Fruit fly (Drosophila melanogaster): ENCODE measurements around the gene CG46525.

dm6 chr3L:17491646-17492045, 16.6 kb downstream of the CG46525 start:
- TF ChIP-seq Hnf4 (GFP tag; optimal IDR thresholded peaks at IDR 0.05) (no peak), psq (GFP tag; optimal IDR thresholded peaks at IDR 0.05) (no peak), pan (optimal IDR thresholded peaks at IDR 0.05) (no peak), Hr83 (GFP tag; optimal IDR thresholded peaks at IDR 0.05; ENCODE audit: poor library complexity, severe bottlenecking) (no peak), usp (GFP tag; optimal IDR thresholded peaks at IDR 0.05) (no peak), br (GFP tag; optimal IDR thresholded peaks at IDR 0.05) (no peak), sv (GFP tag; optimal IDR thresholded peaks at IDR 0.05) (no peak), Myc (optimal IDR thresholded peaks at IDR 0.05) (no peak)

Data from whole organism, wandering third instar larva.